Worm (Caenorhabditis elegans): ENCODE measurements around the gene Y9C2UA.1.

DNA sequence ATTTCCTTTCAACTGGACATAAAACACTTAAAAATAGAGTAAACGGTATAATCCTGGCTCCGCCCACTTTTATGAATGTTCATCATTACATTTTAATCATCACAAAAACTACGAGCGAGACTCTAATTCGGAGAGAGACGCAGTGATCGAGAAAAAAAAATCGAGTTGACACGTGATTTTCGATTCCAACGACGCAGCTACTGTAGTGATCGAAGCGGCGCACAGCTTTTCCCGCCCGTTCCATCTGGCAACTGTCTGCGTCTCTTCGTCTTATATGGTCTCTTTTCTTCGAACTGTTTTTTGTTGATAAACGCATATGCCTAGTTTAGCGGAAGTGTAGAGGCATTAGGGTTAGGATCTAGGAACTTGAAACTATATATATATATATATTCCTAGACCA, 25.7 kb upstream of the Y9C2UA.1 start:
- no peak for TF ChIP-seq lin-13 (tag; optimal IDR thresholded peaks at IDR 0.05)
- TF ChIP-seq nhr-76 (tag; optimal IDR thresholded peaks at IDR 0.05): no peak
